Worm (Caenorhabditis elegans) whole organism, L4 larva: ENCODE data around the gene gtap-2.
A peak's percentile ranks its signal among the peaks of the same experiment; 100 is the strongest.
"Not testable (repeated sequence)": the region's sequence is repeated elsewhere in the genome, so short reads cannot be mapped to it uniquely, and the experiment has no call there.

ENCODE experiments used
- D1046.2 ChIP-seq: fragments of 200-800 bp; sonication (Bioruptor generic); IDR thresholded peaks from 2 replicates; pipeline ENCODE4 v1.3.6; 2022; ENCODE audit warnings: missing genetic modification characterization, missing compliant biosample characterization
- F26F4.8 ChIP-seq: fragments of 200-800 bp; sonication (Bioruptor generic); conservative IDR thresholded peaks from 2 replicates; pipeline ENCODE4 v1.3.6; 2022; ENCODE audit warnings: missing genetic modification characterization, missing compliant biosample characterization
- F44E2.7 ChIP-seq: fragments of 200-800 bp; sonication (Bioruptor generic); IDR thresholded peaks from 2 replicates; pipeline ENCODE4 v2.1.2; 2022; ENCODE audit warnings: missing genetic modification characterization, missing compliant biosample characterization
- T26A8.4 ChIP-seq: fragments of 200-800 bp; sonication (Bioruptor generic); IDR thresholded peaks from 2 replicates; pipeline ENCODE4 v1.3.6; 2022; ENCODE audit warnings: missing genetic modification characterization, missing compliant biosample characterization
- Y48G9A.11 ChIP-seq: fragments of 200-800 bp; sonication (Bioruptor generic); IDR thresholded peaks from 2 replicates; pipeline ENCODE4 v1.3.6; 2022; ENCODE audit warnings: missing genetic modification reagents, missing genetic modification characterization, missing compliant biosample characterization
- ZK337.2 ChIP-seq: fragments of 200-800 bp; sonication (Bioruptor generic); IDR thresholded peaks from 2 replicates; pipeline ENCODE4 v1.3.6; 2022; ENCODE audit warnings: missing genetic modification reagents, missing genetic modification characterization, missing compliant biosample characterization
- ZK546.5 ChIP-seq, 2 experiments: sonication (generic microtip); optimal IDR thresholded peaks; 2 replicates each; lab custom pipeline; 2017; ENCODE audit warnings: missing biosample characterization in 2 of 2, missing genetic modification characterization in 2 of 2
- aha-1 ChIP-seq: fragments of 150-350 bp; peaks from one replicate; lab custom pipeline; 2014; ENCODE audit warnings: missing biosample characterization, missing genetic modification characterization
- arid-1 ChIP-seq: fragments of 200-800 bp; sonication (Bioruptor generic); conservative IDR thresholded peaks from 2 replicates; pipeline ENCODE4 v1.3.6; 2022; ENCODE audit warnings: missing genetic modification reagents, missing genetic modification characterization, missing compliant biosample characterization
- cey-2 ChIP-seq: sonication (generic microtip); optimal IDR thresholded peaks from 3 replicates; lab custom pipeline; 2017; ENCODE audit warnings: missing genetic modification characterization, mild to moderate bottlenecking, missing compliant biosample characterization, antibody characterized with exemption, borderline replicate concordance; ENCODE audit not compliant: insufficient read depth
- ctbp-1 ChIP-seq: fragments of 200-800 bp; sonication (Bioruptor generic); IDR thresholded peaks from 2 replicates; pipeline ENCODE4 v1.3.6; 2022; ENCODE audit warnings: missing genetic modification reagents, missing genetic modification characterization, missing compliant biosample characterization
- daf-16 ChIP-seq, 3 experiments: sonication (generic microtip); optimal IDR thresholded peaks; 2 replicates each; lab custom pipeline; 2016 to 2017; ENCODE audit warnings: missing genetic modification characterization in 3 of 3, missing genetic modification reagents in 3 of 3, mild to moderate bottlenecking in 2 of 3, missing compliant biosample characterization in 2 of 3, missing biosample characterization in 1 of 3, moderate library complexity in 1 of 3
- daf-19 ChIP-seq: fragments of 200-800 bp; sonication (Bioruptor generic); conservative IDR thresholded peaks from 2 replicates; pipeline ENCODE4 v1.3.6; 2022; ENCODE audit warnings: missing genetic modification characterization, missing compliant biosample characterization
- dmd-6 ChIP-seq: fragments of 200-800 bp; sonication (Bioruptor generic); IDR thresholded peaks from 2 replicates; pipeline ENCODE4 v1.3.6; 2022; ENCODE audit warnings: missing genetic modification reagents, missing genetic modification characterization, missing compliant biosample characterization
- dmd-8 ChIP-seq: fragments of 200-800 bp; sonication (Bioruptor generic); IDR thresholded peaks from 2 replicates; pipeline ENCODE4 v1.3.6; 2022; ENCODE audit warnings: missing genetic modification characterization, missing compliant biosample characterization
- dmd-9 ChIP-seq: fragments of 200-800 bp; sonication (Bioruptor generic); IDR thresholded peaks from 2 replicates; pipeline ENCODE4 v1.3.6; 2022; ENCODE audit warnings: missing genetic modification reagents, missing genetic modification characterization, missing compliant biosample characterization
- dpl-1 ChIP-seq: fragments of 150-350 bp; optimal IDR thresholded peaks from 2 replicates; lab custom pipeline; 2014; ENCODE audit warnings: missing biosample characterization, missing genetic modification reagents, missing genetic modification characterization
- dve-1 ChIP-seq: sonication (generic microtip); optimal IDR thresholded peaks from 2 replicates; lab custom pipeline; 2017; ENCODE audit warnings: antibody characterized with exemption, mild to moderate bottlenecking, missing genetic modification characterization, missing compliant biosample characterization; ENCODE audit not compliant: insufficient read depth
- hlh-11 ChIP-seq: fragments of 200-800 bp; sonication (Bioruptor generic); optimal IDR thresholded peaks from 2 replicates; lab custom pipeline; 2018; ENCODE audit warnings: mild to moderate bottlenecking, missing genetic modification characterization, missing compliant biosample characterization
- hlh-30 ChIP-seq: sonication (generic microtip); optimal IDR thresholded peaks from 2 replicates; lab custom pipeline; 2017; ENCODE audit warnings: antibody characterized with exemption, mild to moderate bottlenecking, missing genetic modification characterization, missing compliant biosample characterization; ENCODE audit not compliant: insufficient read depth
- hmg-1.1 ChIP-seq: fragments of 200-800 bp; sonication (Bioruptor generic); IDR thresholded peaks from 2 replicates; pipeline ENCODE4 v1.3.6; 2022; ENCODE audit warnings: missing genetic modification reagents, missing genetic modification characterization, missing compliant biosample characterization
- lim-7 ChIP-seq: fragments of 200-800 bp; sonication (Bioruptor generic); IDR thresholded peaks from 2 replicates; pipeline ENCODE4 v1.3.6; 2022; ENCODE audit warnings: missing genetic modification characterization, missing compliant biosample characterization
- lin-1 ChIP-seq: fragments of 200-800 bp; sonication (Bioruptor generic); IDR thresholded peaks from 2 replicates; pipeline ENCODE4 v1.3.6; 2022; ENCODE audit warnings: missing genetic modification reagents, missing genetic modification characterization, missing compliant biosample characterization
- lin-38 ChIP-seq: fragments of 200-800 bp; sonication (Bioruptor generic); IDR thresholded peaks from 2 replicates; pipeline ENCODE4 v1.3.6; 2022; ENCODE audit warnings: missing genetic modification reagents, missing genetic modification characterization, missing compliant biosample characterization
- madf-5 ChIP-seq, 2 experiments: fragments of 200-800 bp; sonication (Bioruptor generic); IDR thresholded peaks; 2 replicates each; pipeline ENCODE4 v1.3.6; 2022; ENCODE audit warnings: missing compliant biosample characterization in 2 of 2, missing genetic modification characterization in 2 of 2
- madf-9 ChIP-seq: fragments of 200-800 bp; sonication (Bioruptor generic); conservative IDR thresholded peaks from 2 replicates; pipeline ENCODE4 v1.3.6; 2022; ENCODE audit warnings: missing genetic modification reagents, missing genetic modification characterization, missing compliant biosample characterization
- mdl-1 ChIP-seq, 2 experiments: fragments of 150-350 bp in 1 of 2; sonication (generic microtip) in 1 of 2; optimal IDR thresholded peaks; 2 replicates each; lab custom pipeline; 2014 to 2017; ENCODE audit warnings: missing biosample characterization in 2 of 2, missing genetic modification characterization in 2 of 2
- mdt-29 ChIP-seq: fragments of 200-800 bp; sonication (Bioruptor generic); IDR thresholded peaks from 2 replicates; pipeline ENCODE4 v1.3.6; 2022; ENCODE audit warnings: missing genetic modification reagents, missing genetic modification characterization, missing compliant biosample characterization
- mep-1 ChIP-seq: fragments of 150-350 bp; sonication (generic microtip); optimal IDR thresholded peaks from 3 replicates; lab custom pipeline; 2014; ENCODE audit warnings: missing biosample characterization, missing genetic modification characterization
- mes-2 ChIP-seq: sonication (generic microtip); optimal IDR thresholded peaks from 2 replicates; lab custom pipeline; 2016; ENCODE audit warnings: missing genotype, mild to moderate bottlenecking, missing genetic modification characterization, missing compliant biosample characterization; ENCODE audit not compliant: poor library complexity, severe bottlenecking
- mxl-3 ChIP-seq: fragments of 200-800 bp; sonication (Bioruptor generic); optimal IDR thresholded peaks from 2 replicates; lab custom pipeline; 2018; ENCODE audit warnings: mild to moderate bottlenecking, missing genetic modification characterization, missing compliant biosample characterization
- nhr-102 ChIP-seq: sonication (generic microtip); optimal IDR thresholded peaks from 2 replicates; lab custom pipeline; 2016; ENCODE audit warnings: mild to moderate bottlenecking, missing genetic modification characterization, moderate library complexity, missing compliant biosample characterization
- nhr-28 ChIP-seq: fragments of 150-350 bp; optimal IDR thresholded peaks from 2 replicates; lab custom pipeline; 2014; ENCODE audit warnings: missing biosample characterization, missing genetic modification characterization
- nhr-77 ChIP-seq: fragments of 150-350 bp; optimal IDR thresholded peaks from 2 replicates; lab custom pipeline; 2014; ENCODE audit warnings: missing biosample characterization, missing genetic modification characterization
- pha-4 ChIP-seq, 2 experiments: fragments of 150-350 bp in 1 of 2; fragments of 200-800 bp in 1 of 2; sonication (Bioruptor generic) in 1 of 2; IDR thresholded peaks in 1 of 2; optimal IDR thresholded peaks in 1 of 2; 2 replicates each; pipeline versions ENCODE4 v1.3.6 to Lab custom; 2014 to 2022; ENCODE audit warnings: missing genetic modification characterization in 2 of 2, missing genetic modification reagents in 2 of 2, missing biosample characterization in 1 of 2, missing compliant biosample characterization in 1 of 2
- php-3 ChIP-seq: fragments of 200-800 bp; sonication (Bioruptor generic); IDR thresholded peaks from 2 replicates; pipeline ENCODE4 v1.3.6; 2022; ENCODE audit warnings: missing genetic modification reagents, missing genetic modification characterization, missing compliant biosample characterization
- pqm-1 ChIP-seq: sonication (generic microtip); optimal IDR thresholded peaks from 2 replicates; lab custom pipeline; 2017; ENCODE audit warnings: missing biosample characterization, missing genetic modification characterization
- snpc-1.2 ChIP-seq: fragments of 200-800 bp; sonication (Bioruptor generic); IDR thresholded peaks from 2 replicates; pipeline ENCODE4 v1.3.6; 2022; ENCODE audit warnings: missing genetic modification reagents, missing genetic modification characterization, missing compliant biosample characterization
- tra-1 ChIP-seq: fragments of 200-800 bp; sonication (Bioruptor generic); IDR thresholded peaks from 2 replicates; pipeline ENCODE4 v1.3.6; 2022; ENCODE audit warnings: missing genetic modification reagents, missing genetic modification characterization, missing compliant biosample characterization
- unc-62 ChIP-seq, 3 experiments: fragments of 150-350 bp in 1 of 3; sonication (generic microtip); optimal IDR thresholded peaks in 2 of 3; peaks in 1 of 3; 1 replicate in 1 of 3; 2 replicates in 2 of 3; lab custom pipeline; 2014 to 2017; ENCODE audit warnings: missing biosample characterization in 3 of 3, missing genetic modification characterization in 3 of 3, missing genetic modification reagents in 3 of 3, missing genotype in 1 of 3
- vab-7 ChIP-seq: fragments of 200-800 bp; sonication (Bioruptor generic); IDR thresholded peaks from 2 replicates; pipeline ENCODE4 v1.3.6; 2022; ENCODE audit warnings: missing genetic modification reagents, missing genetic modification characterization, missing compliant biosample characterization

gtap-2 gene

DNA sequence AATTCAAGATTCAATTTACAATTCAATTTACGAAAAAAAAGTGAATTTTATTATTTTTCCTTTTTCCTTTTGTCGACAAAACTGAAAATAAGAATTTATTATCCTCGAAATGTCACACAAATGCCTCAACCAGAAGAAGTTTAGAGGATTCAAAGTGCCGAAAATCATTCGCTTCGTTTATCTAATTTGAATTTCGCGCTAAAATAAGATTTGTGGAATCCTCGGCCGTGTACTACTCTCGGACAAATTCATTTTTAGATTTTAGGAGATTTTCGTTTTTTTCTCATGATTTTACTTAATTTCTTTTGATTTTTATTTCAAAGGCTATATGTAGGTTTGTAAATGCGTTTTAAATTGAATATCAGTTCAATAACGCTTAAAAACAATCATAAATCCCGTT is 40.3 kb downstream of the gtap-2 start:
- TF ChIP-seq dpl-1 (GFP tag; lab: Kevin White, UChicago) (peak; percentile 43), mdl-1 (tag; optimal IDR thresholded peaks at IDR 0.05; lab: Kevin White, UChicago) (no peak), mes-2 (peak; percentile 38), cey-2 (tag; lab: Kevin White, UChicago) (no peak), daf-19 (GFP tag; lab: Robert Waterston, UW) (no peak), T26A8.4 (GFP tag; lab: Robert Waterston, UW) (no peak)

- 0 out of 4 replicates have a peak, but pooled peaks of 1 of the 2 experiments have one; percentile 17 for TF ChIP-seq madf-5 (GFP tag; IDR thresholded peaks at IDR 0.05; lab: Robert Waterston, UW)
- peak; percentile 47; the same call in 1 of the 2 replicates for TF ChIP-seq mdt-29
- peak; percentile 60; the same call in 1 of the 2 replicates for TF ChIP-seq pha-4 (GFP tag; IDR thresholded peaks at IDR 0.05; lab: Robert Waterston, UW)
- TF ChIP-seq pha-4 (tag; optimal IDR thresholded peaks at IDR 0.05; lab: Kevin White, UChicago): not testable (repeated sequence)
- TF ChIP-seq ctbp-1: peak; percentile 34; the same call in 1 of the 2 replicates
- peak; percentile 28; the same call in 1 of the 2 replicates for TF ChIP-seq lin-1 (GFP tag; lab: Robert Waterston, UW)
- peak; percentile 69 for TF ChIP-seq vab-7 (GFP tag; lab: Robert Waterston, UW)
- TF ChIP-seq F26F4.8: peak; percentile 54; the same call in 1 of the 2 replicates
- TF ChIP-seq madf-9: 0 out of 2 replicates have a peak, but pooled peaks have one; percentile 42
- TF ChIP-seq dmd-8 (GFP tag; lab: Robert Waterston, UW): peak; percentile 66; the same call in 1 of the 2 replicates
- peak; percentile 73 for TF ChIP-seq snpc-1.2
- peak; percentile 63; the same call in 1 of the 2 replicates for TF ChIP-seq arid-1
- 0 out of 2 replicates have a peak, but pooled peaks have one; percentile 20 for TF ChIP-seq F44E2.7
- TF ChIP-seq hmg-1.1 (GFP tag; lab: Robert Waterston, UW): peak; percentile 51; the same call in 1 of the 2 replicates
- 0 out of 2 replicates have a peak, but pooled peaks have one; percentile 48 for TF ChIP-seq ZK337.2 (GFP tag; lab: Robert Waterston, UW)
- TF ChIP-seq Y48G9A.11 (GFP tag; lab: Robert Waterston, UW): peak; percentile 58
- TF ChIP-seq tra-1: 0 out of 2 replicates have a peak, but pooled peaks have one; percentile 31
- TF ChIP-seq lim-7 (GFP tag; lab: Robert Waterston, UW): peak; percentile 73
- peak; percentile 59; the same call in 1 of the 2 replicates for TF ChIP-seq D1046.2 (GFP tag; lab: Robert Waterston, UW)
- peak; percentile 86 for TF ChIP-seq lin-38 (GFP tag; lab: Robert Waterston, UW)
- TF ChIP-seq, all 104 proteins: peak for 19; not testable (repeated sequence) for 85
Observed at ce11 chrIII:9849111-9849510, 40.8 kb downstream of the gtap-2 start.

- TF ChIP-seq hlh-30 (tag; lab: Kevin White, UChicago) (peak; percentile 57), hlh-11 (tag; lab: Kevin White, UChicago) (peak; percentile 58), dmd-9 (GFP tag; lab: Robert Waterston, UW) (no peak), ZK546.5 (tag; optimal IDR thresholded peaks at IDR 0.05; lab: Kevin White, UChicago) (no peak), dmd-6 (GFP tag; lab: Robert Waterston, UW) (peak; percentile 63), aha-1 (tag; lab: Kevin White, UChicago) (no peak), tra-1 (0 out of 2 replicates have a peak, but pooled peaks have one; percentile 43), nhr-28 (tag; lab: Kevin White, UChicago) (peak; percentile 87), daf-19 (GFP tag; lab: Robert Waterston, UW) (no peak), nhr-77 (tag; lab: Kevin White, UChicago) (peak; percentile 33), mxl-3 (GFP tag; lab: Kevin White, UChicago) (peak; percentile 47), dve-1 (tag; lab: Kevin White, UChicago) (peak; percentile 85), nhr-102 (tag; lab: Kevin White, UChicago) (peak; percentile 10), pqm-1 (peak; percentile 45), php-3 (GFP tag; lab: Robert Waterston, UW) (peak; percentile 65), daf-16 (GFP tag; optimal IDR thresholded peaks at IDR 0.05; lab: Kevin White, UChicago) (no peak), daf-16 (tag; optimal IDR thresholded peaks at IDR 0.05; lab: Kevin White, UChicago) (peak; percentile 94), pha-4 (GFP tag; IDR thresholded peaks at IDR 0.05; lab: Robert Waterston, UW) (no peak), pha-4 (tag; optimal IDR thresholded peaks at IDR 0.05; lab: Kevin White, UChicago) (no peak), unc-62 (GFP tag; optimal IDR thresholded peaks at IDR 0.05 in 1 of 2; lab: Kevin White, UChicago) (peak in 1 of 2 experiments; percentile 73), unc-62 (tag; optimal IDR thresholded peaks at IDR 0.05; lab: Kevin White, UChicago) (no peak), mdl-1 (tag; optimal IDR thresholded peaks at IDR 0.05; lab: Kevin White, UChicago) (peak in 1 of 2 experiments; percentile 54), mep-1 (tag; lab: Kevin White, UChicago) (peak; percentile 6)
Observed at ce11 chrIII:9849950-9850349, 41.6 kb downstream of the gtap-2 start.
